Worm (Caenorhabditis elegans) whole organism, L4 larva: ENCODE data around the gene rbg-1.

Experiments
- daf-12 ChIP-seq: fragments of 150-350 bp; optimal IDR thresholded peaks from 2 replicates; lab custom pipeline; 2014; ENCODE audit warnings: missing biosample characterization, missing genetic modification reagents, missing genetic modification characterization
- egl-27 ChIP-seq: sonication (generic microtip); optimal IDR thresholded peaks from 3 replicates; lab custom pipeline; 2017; ENCODE audit warnings: missing biosample characterization, missing genetic modification reagents, missing genetic modification characterization
- hif-1 ChIP-seq, 2 experiments: sonication (generic microtip); optimal IDR thresholded peaks; 2 replicates each; lab custom pipeline; 2016 to 2017; ENCODE audit warnings: missing compliant biosample characterization in 2 of 2, missing genetic modification characterization in 2 of 2, missing genetic modification reagents in 2 of 2, missing genotype in 2 of 2, mild to moderate bottlenecking in 1 of 2
- jun-1 ChIP-seq: fragments of 150-350 bp; optimal IDR thresholded peaks from 2 replicates; lab custom pipeline; 2014; ENCODE audit warnings: missing biosample characterization, missing genetic modification reagents, missing genetic modification characterization
- nhr-237 ChIP-seq: sonication (generic microtip); optimal IDR thresholded peaks from 2 replicates; lab custom pipeline; 2017; ENCODE audit warnings: missing biosample characterization, missing genetic modification characterization
- nhr-25 ChIP-seq: sonication (generic microtip); optimal IDR thresholded peaks from 2 replicates; lab custom pipeline; 2017; ENCODE audit warnings: missing genetic modification characterization, mild to moderate bottlenecking, missing compliant biosample characterization, antibody characterized with exemption, moderate library complexity, borderline replicate concordance; ENCODE audit not compliant: insufficient read depth
- pqm-1 ChIP-seq: sonication (generic microtip); optimal IDR thresholded peaks from 2 replicates; lab custom pipeline; 2017; ENCODE audit warnings: missing biosample characterization, missing genetic modification characterization

- no peak for TF ChIP-seq egl-27 (tag; lab: Kevin White, UChicago)
- TF ChIP-seq nhr-25 (tag; lab: Kevin White, UChicago) = no peak
- TF ChIP-seq daf-12 = no peak
- no peak for TF ChIP-seq pqm-1 (tag; lab: Kevin White, UChicago)
- TF ChIP-seq hif-1 (tag; optimal IDR thresholded peaks at IDR 0.05; lab: Kevin White, UChicago) = no peak
- TF ChIP-seq nhr-237 (tag; lab: Kevin White, UChicago) = no peak
- TF ChIP-seq jun-1 (tag; lab: Kevin White, UChicago) = no peak
Measured at ce11 chrX:14946217-14946463, 37.2 kb upstream of the rbg-1 start, which contains the start of gene mrp-5.
